Fruit fly (Drosophila melanogaster): ENCODE data around the gene CG11294.

DNA sequence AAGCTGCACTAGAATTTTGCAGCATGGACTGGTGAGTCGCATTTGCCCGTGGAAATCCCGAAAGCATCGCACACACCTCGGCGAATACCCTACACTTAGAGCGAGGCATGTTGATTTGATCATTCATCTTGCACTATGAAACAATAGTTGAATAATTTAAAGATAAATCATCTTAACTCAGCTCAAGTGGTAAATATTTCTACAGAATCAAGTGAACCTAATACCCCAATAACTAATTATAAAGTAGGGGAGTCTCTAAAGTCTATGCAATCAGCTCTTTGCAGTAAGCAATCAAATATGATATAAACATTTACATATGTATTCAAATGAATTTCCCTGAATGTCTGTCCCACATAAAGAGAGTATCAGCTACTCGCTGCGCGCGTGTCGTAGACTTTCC, 16.0 kb downstream of the CG11294 start:
- peak; percentile 12 for TF ChIP-seq CG7045 (GFP tag; optimal IDR thresholded peaks at IDR 0.05)
- TF ChIP-seq Crg-1 (GFP tag; optimal IDR thresholded peaks at IDR 0.05) = no peak
- peak; percentile 64 for TF ChIP-seq Hr96 (GFP tag; optimal IDR thresholded peaks at IDR 0.05)
- TF ChIP-seq Clk (GFP tag; optimal IDR thresholded peaks at IDR 0.05) = no peak
- TF ChIP-seq CG1620 (GFP tag; optimal IDR thresholded peaks at IDR 0.05) = no peak
- TF ChIP-seq CG14711 (tag; optimal IDR thresholded peaks at IDR 0.05) = peak; percentile 29
- no peak for TF ChIP-seq CG12768 (GFP tag; optimal IDR thresholded peaks at IDR 0.05)

Measured in whole organism, adult.